Fruit fly (Drosophila melanogaster) whole organism, pupa: ENCODE results near the gene CG14110.

Experiments used
- CG10348 ChIP-seq: fragments of 200-800 bp; sonication (Bioruptor generic); IDR thresholded peaks from 2 replicates; pipeline ENCODE4 v1.3.6; 2022; ENCODE audit warnings: missing biosample characterization, missing genetic modification characterization
- CG12605 ChIP-seq: fragments of 200-800 bp; sonication (Bioruptor generic); IDR thresholded peaks from 2 replicates; pipeline ENCODE4 v1.3.6; 2022; ENCODE audit warnings: missing biosample characterization, missing genetic modification characterization
- CG13204 ChIP-seq: fragments of 200-800 bp; sonication (Bioruptor generic); optimal IDR thresholded peaks from 2 replicates; lab custom pipeline; 2018; ENCODE audit warnings: missing biosample characterization, mild to moderate bottlenecking, missing genetic modification characterization, moderate library complexity
- CG14655 ChIP-seq: fragments of 200-800 bp; sonication (Bioruptor generic); optimal IDR thresholded peaks from 3 replicates; lab custom pipeline; 2017; ENCODE audit warnings: mild to moderate bottlenecking, missing biosample characterization, missing genetic modification reagents, missing genetic modification characterization
- CG15710 ChIP-seq: fragments of 200-800 bp; sonication (Bioruptor generic); optimal IDR thresholded peaks from 2 replicates; lab custom pipeline; 2018; ENCODE audit warnings: missing biosample characterization, mild to moderate bottlenecking, missing genetic modification characterization, moderate library complexity
- CG17806 ChIP-seq: fragments of 200-800 bp; sonication (Bioruptor generic); optimal IDR thresholded peaks from 2 replicates; lab custom pipeline; 2018; ENCODE audit warnings: missing biosample characterization, mild to moderate bottlenecking, missing genetic modification characterization, moderate library complexity
- CG32121 ChIP-seq: fragments of 200-800 bp; sonication (Bioruptor generic); IDR thresholded peaks from 2 replicates; pipeline ENCODE4 v1.3.6; 2022; ENCODE audit warnings: missing biosample characterization, missing genetic modification characterization
- CG34367 ChIP-seq: fragments of 200-800 bp; sonication (Bioruptor generic); optimal IDR thresholded peaks from 2 replicates; lab custom pipeline; 2018; ENCODE audit warnings: missing biosample characterization, mild to moderate bottlenecking, missing genetic modification characterization
- CG4496 ChIP-seq: fragments of 200-800 bp; sonication (Bioruptor generic); IDR thresholded peaks from 3 replicates; pipeline ENCODE4 v1.3.6; 2022; ENCODE audit warnings: missing biosample characterization, missing genetic modification characterization
- CG8159 ChIP-seq: fragments of 200-800 bp; sonication (Bioruptor generic); optimal IDR thresholded peaks from 3 replicates; lab custom pipeline; 2018; ENCODE audit warnings: missing biosample characterization, mild to moderate bottlenecking, missing genetic modification characterization, moderate library complexity
- CG8301 ChIP-seq: fragments of 200-800 bp; sonication (Bioruptor generic); optimal IDR thresholded peaks from 2 replicates; lab custom pipeline; 2018; ENCODE audit warnings: missing biosample characterization, mild to moderate bottlenecking, missing genetic modification characterization
- CG9948 ChIP-seq: fragments of 200-800 bp; sonication (Bioruptor generic); optimal IDR thresholded peaks from 2 replicates; lab custom pipeline; 2018; ENCODE audit warnings: missing biosample characterization, mild to moderate bottlenecking, missing genetic modification characterization, moderate library complexity
- D1 ChIP-seq: fragments of 200-800 bp; sonication (Bioruptor generic); optimal IDR thresholded peaks from 2 replicates; lab custom pipeline; 2018; ENCODE audit warnings: missing biosample characterization, mild to moderate bottlenecking, missing genetic modification characterization, moderate library complexity
- EcR ChIP-seq: fragments of 200-800 bp; sonication (Bioruptor generic); optimal IDR thresholded peaks from 3 replicates; lab custom pipeline; 2019; ENCODE audit warnings: missing biosample characterization, missing genetic modification characterization, mild to moderate bottlenecking, moderate library complexity, missing genetic modification reagents
- Ets98B ChIP-seq: fragments of 200-800 bp; sonication (Bioruptor generic); IDR thresholded peaks from 2 replicates; pipeline ENCODE4 v1.3.6; 2022; ENCODE audit warnings: missing biosample characterization, missing genetic modification characterization
- Pif1A ChIP-seq: fragments of 200-800 bp; sonication (Bioruptor generic); optimal IDR thresholded peaks from 3 replicates; lab custom pipeline; 2016; ENCODE audit warnings: missing biosample characterization, missing genetic modification characterization
- Pif1B ChIP-seq: fragments of 200-800 bp; sonication (Bioruptor generic); optimal IDR thresholded peaks from 3 replicates; lab custom pipeline; 2016; ENCODE audit warnings: missing biosample characterization, missing genetic modification characterization
- Snoo ChIP-seq: fragments of 200-800 bp; sonication (Bioruptor generic); optimal IDR thresholded peaks from 3 replicates; lab custom pipeline; 2017; ENCODE audit warnings: missing biosample characterization, mild to moderate bottlenecking, missing genetic modification characterization, inconsistent platforms
- fd96Ca ChIP-seq: fragments of 200-800 bp; sonication (Bioruptor generic); IDR thresholded peaks from 3 replicates; pipeline ENCODE4 v1.3.6; 2022; ENCODE audit warnings: missing biosample characterization, missing genetic modification characterization
- gl ChIP-seq: fragments of 200-800 bp; sonication (Bioruptor generic); optimal IDR thresholded peaks from 2 replicates; lab custom pipeline; 2018; ENCODE audit warnings: missing biosample characterization, mild to moderate bottlenecking, missing genetic modification characterization
- rn ChIP-seq: fragments of 200-800 bp; sonication (Bioruptor generic); IDR thresholded peaks from 2 replicates; pipeline ENCODE4 v1.3.6; 2022; ENCODE audit warnings: missing biosample characterization, missing genetic modification characterization

Gene CG14110

DNA sequence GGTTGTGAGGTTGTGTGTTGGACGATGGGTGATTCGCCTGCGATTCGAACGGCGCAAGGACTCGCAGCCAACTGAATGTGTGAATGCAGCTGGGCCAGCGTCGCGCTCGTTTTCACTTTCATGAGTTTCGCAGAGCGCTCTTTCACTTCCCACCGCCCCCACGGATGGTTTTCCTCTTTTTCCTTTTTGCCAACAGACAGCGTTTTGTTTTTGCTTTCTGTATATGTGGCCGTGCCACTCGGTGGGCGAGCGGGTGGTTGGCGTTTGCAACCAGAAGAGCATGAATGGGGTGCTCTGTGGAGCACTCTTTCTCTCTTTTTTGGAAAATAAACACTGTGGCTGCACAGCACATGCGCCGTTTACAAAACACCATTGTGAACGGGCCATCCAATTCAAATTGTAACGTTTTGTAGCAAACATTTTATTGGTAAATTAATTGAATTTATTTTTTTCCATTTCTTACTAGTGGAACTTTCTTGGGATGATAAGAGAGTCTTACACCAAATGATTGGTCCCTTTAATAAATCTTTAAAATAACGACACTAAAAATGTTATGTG is 50.7 kb downstream of the CG14110 start, which contains the start of gene CG10713:
CG10713 (minus strand) TSS at position 60 of the 558 bp plus-strand sequence.
- TF ChIP-seq fd96Ca (GFP tag; lab: Robert Waterston, UW) (no peak; the same call in 1 of the 3 replicates), CG10348 (GFP tag; lab: Robert Waterston, UW) (no peak), CG4496 (peak; percentile 89), CG14655 (GFP tag; lab: Kevin White, UChicago) (peak; percentile 72), CG32121 (GFP tag; lab: Robert Waterston, UW) (peak; percentile 77), EcR (no peak), CG17806 (no peak), Snoo (tag; lab: Kevin White, UChicago) (peak; percentile 4), CG8159 (tag; lab: Kevin White, UChicago) (peak; percentile 46), Pif1A (GFP tag; lab: Kevin White, UChicago) (peak; percentile 64), CG13204 (peak; percentile 67), D1 (no peak), CG34367 (tag; lab: Kevin White, UChicago) (peak; percentile 35), rn (GFP tag; lab: Robert Waterston, UW) (peak; percentile 46; the same call in 1 of the 2 replicates), Ets98B (GFP tag; lab: Robert Waterston, UW) (peak; percentile 77), CG8301 (peak; percentile 68), CG15710 (tag; lab: Kevin White, UChicago) (no peak), Pif1B (peak; percentile 57), CG9948 (tag; lab: Kevin White, UChicago) (no peak), CG12605 (GFP tag; lab: Robert Waterston, UW) (peak; percentile 84), gl (tag; lab: Kevin White, UChicago) (peak; percentile 70)
